Fruit fly (Drosophila melanogaster) whole organism, pupa: ENCODE data around the gene CG5157.

Source experiments
- CG10348 ChIP-seq: fragments of 200-800 bp; sonication (Bioruptor generic); IDR thresholded peaks from 2 replicates; pipeline ENCODE4 v1.3.6; 2022; ENCODE audit warnings: missing biosample characterization, missing genetic modification characterization
- CG12605 ChIP-seq: fragments of 200-800 bp; sonication (Bioruptor generic); IDR thresholded peaks from 2 replicates; pipeline ENCODE4 v1.3.6; 2022; ENCODE audit warnings: missing biosample characterization, missing genetic modification characterization
- CG13204 ChIP-seq: fragments of 200-800 bp; sonication (Bioruptor generic); optimal IDR thresholded peaks from 2 replicates; lab custom pipeline; 2018; ENCODE audit warnings: missing biosample characterization, mild to moderate bottlenecking, missing genetic modification characterization, moderate library complexity
- CG14655 ChIP-seq: fragments of 200-800 bp; sonication (Bioruptor generic); optimal IDR thresholded peaks from 3 replicates; lab custom pipeline; 2017; ENCODE audit warnings: mild to moderate bottlenecking, missing biosample characterization, missing genetic modification reagents, missing genetic modification characterization
- CG15710 ChIP-seq: fragments of 200-800 bp; sonication (Bioruptor generic); optimal IDR thresholded peaks from 2 replicates; lab custom pipeline; 2018; ENCODE audit warnings: missing biosample characterization, mild to moderate bottlenecking, missing genetic modification characterization, moderate library complexity
- CG17806 ChIP-seq: fragments of 200-800 bp; sonication (Bioruptor generic); optimal IDR thresholded peaks from 2 replicates; lab custom pipeline; 2018; ENCODE audit warnings: missing biosample characterization, mild to moderate bottlenecking, missing genetic modification characterization, moderate library complexity
- CG32121 ChIP-seq: fragments of 200-800 bp; sonication (Bioruptor generic); IDR thresholded peaks from 2 replicates; pipeline ENCODE4 v1.3.6; 2022; ENCODE audit warnings: missing biosample characterization, missing genetic modification characterization
- CG34367 ChIP-seq: fragments of 200-800 bp; sonication (Bioruptor generic); optimal IDR thresholded peaks from 2 replicates; lab custom pipeline; 2018; ENCODE audit warnings: missing biosample characterization, mild to moderate bottlenecking, missing genetic modification characterization
- CG4496 ChIP-seq: fragments of 200-800 bp; sonication (Bioruptor generic); IDR thresholded peaks from 3 replicates; pipeline ENCODE4 v1.3.6; 2022; ENCODE audit warnings: missing biosample characterization, missing genetic modification characterization
- CG8159 ChIP-seq: fragments of 200-800 bp; sonication (Bioruptor generic); optimal IDR thresholded peaks from 3 replicates; lab custom pipeline; 2018; ENCODE audit warnings: missing biosample characterization, mild to moderate bottlenecking, missing genetic modification characterization, moderate library complexity
- CG8301 ChIP-seq: fragments of 200-800 bp; sonication (Bioruptor generic); optimal IDR thresholded peaks from 2 replicates; lab custom pipeline; 2018; ENCODE audit warnings: missing biosample characterization, mild to moderate bottlenecking, missing genetic modification characterization
- CG9948 ChIP-seq: fragments of 200-800 bp; sonication (Bioruptor generic); optimal IDR thresholded peaks from 2 replicates; lab custom pipeline; 2018; ENCODE audit warnings: missing biosample characterization, mild to moderate bottlenecking, missing genetic modification characterization, moderate library complexity
- D1 ChIP-seq: fragments of 200-800 bp; sonication (Bioruptor generic); optimal IDR thresholded peaks from 2 replicates; lab custom pipeline; 2018; ENCODE audit warnings: missing biosample characterization, mild to moderate bottlenecking, missing genetic modification characterization, moderate library complexity
- EcR ChIP-seq: fragments of 200-800 bp; sonication (Bioruptor generic); optimal IDR thresholded peaks from 3 replicates; lab custom pipeline; 2019; ENCODE audit warnings: missing biosample characterization, missing genetic modification characterization, mild to moderate bottlenecking, moderate library complexity, missing genetic modification reagents
- Ets98B ChIP-seq: fragments of 200-800 bp; sonication (Bioruptor generic); IDR thresholded peaks from 2 replicates; pipeline ENCODE4 v1.3.6; 2022; ENCODE audit warnings: missing biosample characterization, missing genetic modification characterization
- Pif1A ChIP-seq: fragments of 200-800 bp; sonication (Bioruptor generic); optimal IDR thresholded peaks from 3 replicates; lab custom pipeline; 2016; ENCODE audit warnings: missing biosample characterization, missing genetic modification characterization
- Pif1B ChIP-seq: fragments of 200-800 bp; sonication (Bioruptor generic); optimal IDR thresholded peaks from 3 replicates; lab custom pipeline; 2016; ENCODE audit warnings: missing biosample characterization, missing genetic modification characterization
- Snoo ChIP-seq: fragments of 200-800 bp; sonication (Bioruptor generic); optimal IDR thresholded peaks from 3 replicates; lab custom pipeline; 2017; ENCODE audit warnings: missing biosample characterization, mild to moderate bottlenecking, missing genetic modification characterization, inconsistent platforms
- fd96Ca ChIP-seq: fragments of 200-800 bp; sonication (Bioruptor generic); IDR thresholded peaks from 3 replicates; pipeline ENCODE4 v1.3.6; 2022; ENCODE audit warnings: missing biosample characterization, missing genetic modification characterization
- gl ChIP-seq: fragments of 200-800 bp; sonication (Bioruptor generic); optimal IDR thresholded peaks from 2 replicates; lab custom pipeline; 2018; ENCODE audit warnings: missing biosample characterization, mild to moderate bottlenecking, missing genetic modification characterization
- rn ChIP-seq: fragments of 200-800 bp; sonication (Bioruptor generic); IDR thresholded peaks from 2 replicates; pipeline ENCODE4 v1.3.6; 2022; ENCODE audit warnings: missing biosample characterization, missing genetic modification characterization

Gene CG5157

dm6 chr3L:16153089-16153488 is 15.4 kb upstream of the CG5157 start:
- TF ChIP-seq CG12605 (GFP tag; lab: Robert Waterston, UW) = no peak; the same call in none of the 2 replicates
- no peak for TF ChIP-seq Snoo (tag; lab: Kevin White, UChicago)
- peak; percentile 74 for TF ChIP-seq CG4496 (GFP tag; lab: Robert Waterston, UW)
- peak; percentile 55 for TF ChIP-seq Pif1B (GFP tag; lab: Kevin White, UChicago)
- TF ChIP-seq D1 = no peak
- peak; percentile 34 for TF ChIP-seq CG14655 (GFP tag; lab: Kevin White, UChicago)
- TF ChIP-seq CG13204 = peak; percentile 43
- no peak for TF ChIP-seq CG17806 (tag; lab: Kevin White, UChicago)
- peak; percentile 62 for TF ChIP-seq Pif1A (GFP tag; lab: Kevin White, UChicago)
- peak; percentile 56 for TF ChIP-seq Ets98B
- TF ChIP-seq CG34367 (tag; lab: Kevin White, UChicago) = no peak
- peak; percentile 64 for TF ChIP-seq CG32121 (GFP tag; lab: Robert Waterston, UW)
- TF ChIP-seq CG10348 = no peak
- peak; percentile 6 for TF ChIP-seq CG8159 (tag; lab: Kevin White, UChicago)
- 0 out of 2 replicates have a peak, but pooled peaks have one; percentile 23 for TF ChIP-seq rn (GFP tag; lab: Robert Waterston, UW)
- no peak for TF ChIP-seq EcR (GFP tag; lab: Kevin White, UChicago)
- no peak for TF ChIP-seq CG8301
- TF ChIP-seq CG9948 (tag; lab: Kevin White, UChicago) = no peak
- TF ChIP-seq fd96Ca (GFP tag; lab: Robert Waterston, UW) = no peak
- TF ChIP-seq CG15710 = peak; percentile 24
- peak; percentile 46 for TF ChIP-seq gl

dm6 chr3L:16151742-16152141 is 14.1 kb upstream of the CG5157 start:
- TF ChIP-seq Ets98B (peak; percentile 39; the same call in 1 of the 2 replicates), gl (no peak), Pif1A (GFP tag; lab: Kevin White, UChicago) (no peak), EcR (GFP tag; lab: Kevin White, UChicago) (no peak), Snoo (tag; lab: Kevin White, UChicago) (no peak), CG4496 (GFP tag; lab: Robert Waterston, UW) (0 out of 3 replicates have a peak, but pooled peaks have one; percentile 20)

- TF ChIP-seq CG32121 (GFP tag; lab: Robert Waterston, UW) (0 out of 2 replicates have a peak, but pooled peaks have one; percentile 23), CG13204 (no peak), CG15710 (no peak)
Measured at dm6 chr3L:16150850-16151515, 13.3 kb upstream of the CG5157 start.

dm6 chr3L:16150161-16150538 is 12.5 kb upstream of the CG5157 start:
- TF ChIP-seq gl = no peak
- peak; percentile 72 for TF ChIP-seq EcR (GFP tag; lab: Kevin White, UChicago)
- TF ChIP-seq D1 = no peak
- peak; percentile 43 for TF ChIP-seq CG32121 (GFP tag; lab: Robert Waterston, UW)
- TF ChIP-seq, all 21 proteins: peak for 2

dm6 chr3L:16149418-16150160 is 11.9 kb upstream of the CG5157 start:
- TF ChIP-seq Snoo (tag; lab: Kevin White, UChicago) = peak; percentile 52
- peak; percentile 14 for TF ChIP-seq CG9948 (tag; lab: Kevin White, UChicago)
- TF ChIP-seq rn (GFP tag; lab: Robert Waterston, UW) = no peak
- TF ChIP-seq CG8159 (tag; lab: Kevin White, UChicago) = peak; percentile 52
- TF ChIP-seq CG34367 (tag; lab: Kevin White, UChicago) = no peak
- TF ChIP-seq CG17806 (tag; lab: Kevin White, UChicago) = no peak
- TF ChIP-seq CG12605 (GFP tag; lab: Robert Waterston, UW) = no peak
- TF ChIP-seq fd96Ca (GFP tag; lab: Robert Waterston, UW) = no peak
- no peak for TF ChIP-seq CG4496 (GFP tag; lab: Robert Waterston, UW)
- no peak for TF ChIP-seq Ets98B
- peak; percentile 10 for TF ChIP-seq CG8301
- TF ChIP-seq CG32121 (GFP tag; lab: Robert Waterston, UW) = no peak
- TF ChIP-seq gl = no peak
- TF ChIP-seq EcR (GFP tag; lab: Kevin White, UChicago) = no peak
- TF ChIP-seq Pif1B (GFP tag; lab: Kevin White, UChicago) = no peak
- TF ChIP-seq CG14655 (GFP tag; lab: Kevin White, UChicago) = no peak
- TF ChIP-seq CG13204 = peak; percentile 25
- no peak for TF ChIP-seq CG10348
- no peak for TF ChIP-seq Pif1A (GFP tag; lab: Kevin White, UChicago)
- peak; percentile 11 for TF ChIP-seq CG15710
- no peak for TF ChIP-seq D1

dm6 chr3L:16147819-16148236 is 10.1 kb upstream of the CG5157 start:
- TF ChIP-seq CG9948 (tag; lab: Kevin White, UChicago) = peak; percentile 43
- TF ChIP-seq Ets98B = no peak
- peak; percentile 56 for TF ChIP-seq CG14655 (GFP tag; lab: Kevin White, UChicago)
- TF ChIP-seq CG12605 (GFP tag; lab: Robert Waterston, UW) = no peak
- peak; percentile 26 for TF ChIP-seq CG17806 (tag; lab: Kevin White, UChicago)
- peak; percentile 24 for TF ChIP-seq Snoo (tag; lab: Kevin White, UChicago)
- TF ChIP-seq CG34367 (tag; lab: Kevin White, UChicago) = no peak
- TF ChIP-seq CG8159 (tag; lab: Kevin White, UChicago) = peak; percentile 64
- peak; percentile 45 for TF ChIP-seq Pif1A (GFP tag; lab: Kevin White, UChicago)
- TF ChIP-seq CG15710 = peak; percentile 41
- TF ChIP-seq CG8301 = peak; percentile 48
- peak; percentile 52 for TF ChIP-seq Pif1B (GFP tag; lab: Kevin White, UChicago)
